Worm (Caenorhabditis elegans) whole organism, L1 larva: ENCODE results near the gene F31F6.1.

Source experiments
- ama-1 ChIP-seq: fragments of 150-350 bp; optimal IDR thresholded peaks from 2 replicates; lab custom pipeline; 2014
- blmp-1 ChIP-seq: fragments of 150-350 bp; optimal IDR thresholded peaks from 2 replicates; lab custom pipeline; 2014; ENCODE audit warnings: missing biosample characterization, missing genetic modification characterization
- elt-3 ChIP-seq, 6 experiments: fragments of 150-350 bp in 1 of 6; sonication (generic microtip); optimal IDR thresholded peaks; 2 replicates each; lab custom pipeline; 2017 to 2018; ENCODE audit warnings: missing biosample characterization in 6 of 6, missing genetic modification characterization in 6 of 6, inconsistent platforms in 1 of 6
- lin-35 ChIP-seq, 2 experiments: fragments of 150-350 bp; optimal IDR thresholded peaks; 2 replicates each; lab custom pipeline; 2014; ENCODE audit warnings: missing biosample characterization in 2 of 2, missing genetic modification characterization in 2 of 2, missing genetic modification reagents in 2 of 2
- lir-3 ChIP-seq: sonication (generic microtip); optimal IDR thresholded peaks from 2 replicates; lab custom pipeline; 2016; ENCODE audit warnings: mild to moderate bottlenecking, missing genetic modification characterization, moderate library complexity, missing compliant biosample characterization; ENCODE audit not compliant: poor library complexity
- mdl-1 ChIP-seq, 2 experiments: fragments of 150-350 bp; optimal IDR thresholded peaks; 2 replicates each; lab custom pipeline; 2014 to 2017; ENCODE audit warnings: missing biosample characterization in 2 of 2, missing genetic modification characterization in 2 of 2, inconsistent platforms in 1 of 2
- mep-1 ChIP-seq: fragments of 150-350 bp; optimal IDR thresholded peaks from 2 replicates; lab custom pipeline; 2014; ENCODE audit warnings: missing biosample characterization, missing genetic modification characterization
- pqm-1 ChIP-seq: sonication (generic microtip); optimal IDR thresholded peaks from 3 replicates; lab custom pipeline; 2017; ENCODE audit warnings: missing biosample characterization, missing genetic modification characterization
- skn-1 ChIP-seq: fragments of 150-350 bp; optimal IDR thresholded peaks from 2 replicates; lab custom pipeline; 2014; ENCODE audit warnings: missing biosample characterization, missing genetic modification characterization

DNA sequence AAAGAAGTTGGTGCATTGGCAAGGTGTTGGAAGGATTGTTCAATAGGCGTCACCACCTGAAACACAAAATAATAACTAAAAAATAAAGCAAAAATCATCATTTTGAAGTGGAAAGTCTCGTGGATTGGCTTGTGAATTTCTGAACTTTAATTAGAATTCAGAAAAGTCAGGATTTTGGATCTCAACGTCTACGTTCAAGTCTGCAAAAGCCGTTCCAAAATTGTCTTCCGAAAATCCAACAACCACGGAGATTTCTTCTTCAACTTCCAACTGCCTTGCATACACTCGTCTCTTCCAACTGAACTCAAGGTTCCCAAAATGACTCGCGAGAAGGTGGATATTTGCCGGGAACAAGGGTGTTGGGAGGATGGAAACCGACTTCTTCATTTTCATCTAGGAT is 2.4 kb downstream of the F31F6.1 start, which contains the start of gene C27C12.3:
- TF ChIP-seq mdl-1 (tag; optimal IDR thresholded peaks at IDR 0.05; lab: Kevin White, UChicago) (no peak), lin-35 (GFP tag; optimal IDR thresholded peaks at IDR 0.05; lab: Kevin White, UChicago) (no peak), elt-3 (tag; optimal IDR thresholded peaks at IDR 0.05; lab: Kevin White, UChicago) (no peak), pqm-1 (tag; lab: Kevin White, UChicago) (no peak), skn-1 (no peak), mep-1 (tag; lab: Kevin White, UChicago) (no peak), blmp-1 (no peak), lir-3 (no peak), ama-1 (lab: Kevin White, UChicago) (no peak)
